Fruit fly (Drosophila melanogaster) whole organism, embryonic: ENCODE data around the gene CG1324.

Source experiments
- Adf1 ChIP-seq: fragments of 200-800 bp; sonication (Bioruptor generic); IDR thresholded peaks from 2 replicates; pipeline ENCODE4 v1.3.6; 2022; ENCODE audit warnings: missing biosample characterization, missing genetic modification characterization
- Bdp1 ChIP-seq: fragments of 200-800 bp; sonication (Bioruptor generic); optimal IDR thresholded peaks from 3 replicates; lab custom pipeline; 2016; ENCODE audit warnings: missing biosample characterization, missing genetic modification characterization
- CG1024 ChIP-seq: fragments of 200-800 bp; sonication (Bioruptor generic); IDR thresholded peaks from 2 replicates; pipeline ENCODE4 v1.3.6; 2022; ENCODE audit warnings: missing biosample characterization, missing genetic modification characterization
- CG10267 ChIP-seq: fragments of 200-800 bp; sonication (Bioruptor generic); optimal IDR thresholded peaks from 2 replicates; lab custom pipeline; 2018; ENCODE audit warnings: missing biosample characterization, mild to moderate bottlenecking, missing genetic modification characterization, moderate library complexity
- CG10431 ChIP-seq: fragments of 200-800 bp; sonication (Bioruptor generic); optimal IDR thresholded peaks from 3 replicates; lab custom pipeline; 2018; ENCODE audit warnings: missing biosample characterization, mild to moderate bottlenecking, missing genetic modification characterization
- CG10979 ChIP-seq: fragments of 200-800 bp; sonication (Bioruptor generic); optimal IDR thresholded peaks from 2 replicates; lab custom pipeline; 2018; ENCODE audit warnings: missing biosample characterization, mild to moderate bottlenecking, missing genetic modification characterization, moderate library complexity
- CG12155 ChIP-seq: fragments of 200-800 bp; sonication (Bioruptor generic); optimal IDR thresholded peaks from 3 replicates; lab custom pipeline; 2016; ENCODE audit warnings: missing biosample characterization, missing genetic modification characterization
- CG12219 ChIP-seq: fragments of 200-800 bp; sonication (Bioruptor generic); optimal IDR thresholded peaks from 3 replicates; lab custom pipeline; 2018; ENCODE audit warnings: missing biosample characterization, mild to moderate bottlenecking, missing genetic modification characterization
- CG13123 ChIP-seq: fragments of 200-800 bp; sonication (Bioruptor generic); optimal IDR thresholded peaks from 2 replicates; lab custom pipeline; 2016; ENCODE audit warnings: missing biosample characterization, missing genetic modification characterization
- CG13296 ChIP-seq: fragments of 200-800 bp; sonication (Bioruptor generic); optimal IDR thresholded peaks from 3 replicates; lab custom pipeline; 2018; ENCODE audit warnings: missing biosample characterization, mild to moderate bottlenecking, missing genetic modification characterization
- CG14710 ChIP-seq: fragments of 200-800 bp; sonication (Bioruptor generic); optimal IDR thresholded peaks from 3 replicates; lab custom pipeline; 2019; ENCODE audit warnings: missing biosample characterization, mild to moderate bottlenecking, missing genetic modification characterization, moderate library complexity
- CG1603 ChIP-seq: fragments of 200-800 bp; sonication (Bioruptor generic); optimal IDR thresholded peaks from 2 replicates; lab custom pipeline; 2019; ENCODE audit warnings: missing biosample characterization, mild to moderate bottlenecking, missing genetic modification characterization, moderate library complexity
- CG16779 ChIP-seq: fragments of 200-800 bp; sonication (Bioruptor generic); IDR thresholded peaks from 2 replicates; pipeline ENCODE4 v1.3.6; 2022; ENCODE audit warnings: missing biosample characterization, missing genetic modification characterization
- CG17361 ChIP-seq: fragments of 200-800 bp; sonication (Bioruptor generic); IDR thresholded peaks from 3 replicates; pipeline ENCODE4 v1.3.6; 2022; ENCODE audit warnings: missing biosample characterization, missing genetic modification characterization
- CG18764 ChIP-seq: fragments of 200-800 bp; sonication (Bioruptor generic); optimal IDR thresholded peaks from 3 replicates; lab custom pipeline; 2016; ENCODE audit warnings: missing biosample characterization, missing genetic modification characterization
- CG2678 ChIP-seq: fragments of 200-800 bp; sonication (Bioruptor generic); optimal IDR thresholded peaks from 3 replicates; lab custom pipeline; 2019; ENCODE audit warnings: missing biosample characterization, mild to moderate bottlenecking, missing genetic modification characterization, moderate library complexity
- CG3407 ChIP-seq: fragments of 200-800 bp; sonication (Bioruptor generic); optimal IDR thresholded peaks from 2 replicates; lab custom pipeline; 2018; ENCODE audit warnings: missing biosample characterization, mild to moderate bottlenecking, missing genetic modification characterization
- CG34422 ChIP-seq: fragments of 200-800 bp; sonication (Bioruptor generic); IDR thresholded peaks from 3 replicates; pipeline ENCODE4 v1.3.6; 2022; ENCODE audit warnings: missing biosample characterization, missing genetic modification characterization
- CG3726 ChIP-seq: fragments of 200-800 bp; sonication (Bioruptor generic); IDR thresholded peaks from 3 replicates; pipeline ENCODE4, ENCODE4 v1.3.6; 2022; ENCODE audit warnings: missing biosample characterization, missing genetic modification characterization
- CG4360 ChIP-seq: fragments of 200-800 bp; sonication (Bioruptor generic); IDR thresholded peaks from 2 replicates; pipeline ENCODE4 v1.3.6; 2022; ENCODE audit warnings: missing biosample characterization, missing genetic modification characterization
- CG4424 ChIP-seq: fragments of 200-800 bp; sonication (Bioruptor generic); optimal IDR thresholded peaks from 3 replicates; lab custom pipeline; 2016; ENCODE audit warnings: missing biosample characterization, missing genetic modification characterization
- CG4707 ChIP-seq: fragments of 200-800 bp; sonication (Bioruptor generic); optimal IDR thresholded peaks from 2 replicates; lab custom pipeline; 2018; ENCODE audit warnings: missing biosample characterization, mild to moderate bottlenecking, missing genetic modification characterization, moderate library complexity
- CG4854 ChIP-seq: fragments of 200-800 bp; sonication (Bioruptor generic); optimal IDR thresholded peaks from 2 replicates; lab custom pipeline; 2016; ENCODE audit warnings: missing biosample characterization, missing genetic modification characterization, inconsistent platforms
- CG6254 ChIP-seq: fragments of 200-800 bp; sonication (Bioruptor generic); optimal IDR thresholded peaks from 3 replicates; lab custom pipeline; 2017; ENCODE audit warnings: mild to moderate bottlenecking, missing biosample characterization, missing genetic modification reagents, missing genetic modification characterization
- CG6854 ChIP-seq: fragments of 200-800 bp; sonication (Bioruptor generic); optimal IDR thresholded peaks from 3 replicates; lab custom pipeline; 2017; ENCODE audit warnings: missing biosample characterization, mild to moderate bottlenecking, missing genetic modification characterization
- CG7357 ChIP-seq: fragments of 200-800 bp; sonication (Bioruptor generic); IDR thresholded peaks from 3 replicates; pipeline ENCODE4 v1.3.6; 2022; ENCODE audit warnings: missing biosample characterization, missing genetic modification characterization
- CG9817 ChIP-seq: fragments of 200-800 bp; sonication (Bioruptor generic); optimal IDR thresholded peaks from 2 replicates; lab custom pipeline; 2018; ENCODE audit warnings: missing biosample characterization, mild to moderate bottlenecking, missing genetic modification characterization, moderate library complexity
- D19A ChIP-seq: fragments of 200-800 bp; optimal IDR thresholded peaks from 3 replicates; lab custom pipeline; 2019; ENCODE audit warnings: missing biosample characterization, mild to moderate bottlenecking, missing genetic modification characterization, moderate library complexity
- Dbx ChIP-seq: fragments of 200-800 bp; sonication (Bioruptor generic); IDR thresholded peaks from 3 replicates; pipeline ENCODE4 v1.3.6; 2022; ENCODE audit warnings: missing biosample characterization, missing genetic modification characterization
- Dek ChIP-seq: fragments of 200-800 bp; sonication (Bioruptor generic); optimal IDR thresholded peaks from 3 replicates; lab custom pipeline; 2019; ENCODE audit warnings: missing biosample characterization, mild to moderate bottlenecking, missing genetic modification characterization, moderate library complexity
- Dfd ChIP-seq, 2 experiments: fragments of >200 bp; optimal IDR thresholded peaks; 2 replicates each; lab custom pipeline; 2017; ENCODE audit warnings: missing biosample characterization in 2 of 2, missing genetic modification characterization in 2 of 2
- Ets65A ChIP-seq: fragments of 200-800 bp; sonication (Bioruptor generic); peaks from one replicate; lab custom pipeline; 2016; ENCODE audit warnings: missing biosample characterization, missing genetic modification characterization
- Lim3 ChIP-seq: fragments of 200-800 bp; sonication (Bioruptor generic); IDR thresholded peaks from 2 replicates; pipeline ENCODE4 v1.3.6; 2022; ENCODE audit warnings: missing biosample characterization, missing genetic modification characterization
- Nf-YC ChIP-seq: fragments of 200-800 bp; optimal IDR thresholded peaks from 3 replicates; lab custom pipeline; 2019; ENCODE audit warnings: missing biosample characterization, mild to moderate bottlenecking, missing genetic modification characterization, moderate library complexity
- Oli ChIP-seq: fragments of 200-800 bp; sonication (Bioruptor generic); optimal IDR thresholded peaks from 2 replicates; lab custom pipeline; 2018; ENCODE audit warnings: missing biosample characterization, mild to moderate bottlenecking, missing genetic modification characterization, moderate library complexity
- dm ChIP-seq: fragments of 200-800 bp; sonication (Bioruptor generic); optimal IDR thresholded peaks from 3 replicates; lab custom pipeline; 2016; ENCODE audit warnings: missing biosample characterization, missing genetic modification characterization
- dpn ChIP-seq, 2 experiments: fragments of 200-800 bp; sonication (Bioruptor generic); optimal IDR thresholded peaks; 3 replicates each; lab custom pipeline; 2016; ENCODE audit warnings: missing biosample characterization in 2 of 2, missing genetic modification characterization in 2 of 2
- dysf ChIP-seq: fragments of 200-800 bp; sonication (Bioruptor generic); IDR thresholded peaks from 3 replicates; pipeline ENCODE4 v1.3.6; 2022; ENCODE audit warnings: missing biosample characterization, missing genetic modification characterization
- gfzf ChIP-seq: fragments of 200-800 bp; sonication (Bioruptor generic); optimal IDR thresholded peaks from 2 replicates; lab custom pipeline; 2016; ENCODE audit warnings: missing biosample characterization, mild to moderate bottlenecking, missing genetic modification characterization, moderate library complexity
- gsb ChIP-seq: fragments of 200-800 bp; sonication (Bioruptor generic); IDR thresholded peaks from 2 replicates; pipeline ENCODE4 v1.3.6; 2022; ENCODE audit warnings: missing biosample characterization, missing genetic modification characterization
- hb ChIP-seq: fragments of 200-800 bp; sonication (Bioruptor generic); IDR thresholded peaks from 3 replicates; pipeline ENCODE4 v1.3.6; 2022; ENCODE audit warnings: missing biosample characterization, missing genetic modification characterization; ENCODE audit not compliant: partially characterized antibody
- hth ChIP-seq: fragments of >200 bp; optimal IDR thresholded peaks from 2 replicates; lab custom pipeline; 2017; ENCODE audit warnings: inconsistent platforms
- lab ChIP-seq: fragments of 200-800 bp; sonication (Bioruptor generic); optimal IDR thresholded peaks from 3 replicates; lab custom pipeline; 2017; ENCODE audit warnings: missing biosample characterization, missing genetic modification characterization, mild to moderate bottlenecking, moderate library complexity, missing genetic modification reagents
- nerfin-1 ChIP-seq: fragments of 200-800 bp; sonication (Bioruptor generic); optimal IDR thresholded peaks from 3 replicates; lab custom pipeline; 2019; ENCODE audit warnings: missing biosample characterization, mild to moderate bottlenecking, missing genetic modification characterization, moderate library complexity
- pho ChIP-seq: fragments of 200-800 bp; sonication (Bioruptor generic); optimal IDR thresholded peaks from 2 replicates; lab custom pipeline; 2016; ENCODE audit warnings: missing biosample characterization, missing genetic modification characterization
- salm ChIP-seq: fragments of 200-800 bp; sonication (Bioruptor generic); optimal IDR thresholded peaks from 2 replicates; lab custom pipeline; 2018; ENCODE audit warnings: missing biosample characterization, mild to moderate bottlenecking, missing genetic modification characterization
- sd ChIP-seq: fragments of 200-800 bp; sonication (Bioruptor generic); optimal IDR thresholded peaks from 3 replicates; lab custom pipeline; 2018; ENCODE audit warnings: missing biosample characterization, mild to moderate bottlenecking, missing genetic modification characterization, moderate library complexity
- tin ChIP-seq: fragments of 200-800 bp; sonication (Bioruptor generic); optimal IDR thresholded peaks from 3 replicates; lab custom pipeline; 2016; ENCODE audit warnings: missing biosample characterization, missing genetic modification characterization
- trem ChIP-seq: fragments of 200-800 bp; optimal IDR thresholded peaks from 3 replicates; lab custom pipeline; 2019; ENCODE audit warnings: missing biosample characterization, mild to moderate bottlenecking, missing genetic modification characterization, moderate library complexity
- zen ChIP-seq: fragments of 200-800 bp; sonication (Bioruptor generic); optimal IDR thresholded peaks from 3 replicates; lab custom pipeline; 2018; ENCODE audit warnings: missing biosample characterization, mild to moderate bottlenecking, missing genetic modification characterization, moderate library complexity
- zf30C ChIP-seq: fragments of 200-800 bp; sonication (Bioruptor generic); optimal IDR thresholded peaks from 3 replicates; lab custom pipeline; 2018; ENCODE audit warnings: missing biosample characterization, mild to moderate bottlenecking, missing genetic modification characterization

Gene CG1324

DNA sequence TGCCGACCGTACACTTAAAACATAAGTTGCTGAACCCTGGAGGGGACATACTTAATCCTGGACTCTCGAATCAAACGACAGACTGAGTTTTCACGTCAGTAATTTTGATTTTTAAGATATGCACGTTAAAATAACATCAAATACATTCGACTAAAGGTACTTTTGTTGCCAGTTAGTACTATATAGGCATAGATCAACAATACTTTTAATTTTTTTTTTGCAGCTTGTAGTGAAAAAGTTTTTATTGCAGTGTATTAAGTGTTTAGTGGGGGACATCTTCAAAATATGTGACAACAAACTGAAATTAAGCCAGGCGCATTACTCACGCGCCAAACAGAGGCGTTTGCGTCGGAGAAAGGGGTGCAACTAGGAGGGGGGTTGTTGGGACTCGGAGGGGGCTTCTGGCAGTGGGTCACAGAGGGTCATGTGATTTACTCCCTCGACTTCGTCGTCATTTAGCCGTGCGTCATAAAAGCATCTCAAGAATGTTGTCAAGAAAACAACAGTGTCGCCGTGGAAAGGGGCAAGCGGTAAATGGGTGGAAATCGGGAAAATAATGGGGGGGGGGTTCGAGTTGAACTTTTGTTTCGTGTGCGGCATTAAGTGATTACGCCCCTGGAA is 13.9 kb downstream of the CG1324 start (continued):
- TF ChIP-seq CG18764 (no peak), Dek (no peak), CG4707 (GFP tag; lab: Kevin White, UChicago) (no peak), dysf (GFP tag; lab: Robert Waterston, UW) (no peak), CG10979 (tag; lab: Kevin White, UChicago) (peak; percentile 63), CG34422 (GFP tag; lab: Robert Waterston, UW) (no peak), CG4360 (GFP tag; lab: Robert Waterston, UW) (no peak), hth (lab: Kevin White, UChicago) (no peak), CG6254 (GFP tag; lab: Kevin White, UChicago) (peak; percentile 22), tin (GFP tag; lab: Kevin White, UChicago) (peak; percentile 11), zen (tag; lab: Kevin White, UChicago) (no peak), hb (GFP tag; lab: Robert Waterston, UW) (no peak), CG7357 (GFP tag; lab: Robert Waterston, UW) (no peak), Ets65A (peak; percentile 5), lab (GFP tag; lab: Kevin White, UChicago) (no peak), D19A (peak; percentile 8), dpn (GFP tag; optimal IDR thresholded peaks at IDR 0.05; lab: Kevin White, UChicago) (no peak), nerfin-1 (tag; lab: Kevin White, UChicago) (peak; percentile 6), CG10431 (GFP tag; lab: Kevin White, UChicago) (no peak), Dfd (GFP tag; optimal IDR thresholded peaks at IDR 0.05; lab: Kevin White, UChicago) (no peak), CG4424 (peak; percentile 21), gfzf (GFP tag; lab: Kevin White, UChicago) (no peak), CG17361 (GFP tag; lab: Robert Waterston, UW) (peak; percentile 55; the same call in 2 of the 3 replicates), Oli (tag; lab: Kevin White, UChicago) (no peak), Dbx (no peak), zf30C (no peak), CG1603 (tag; lab: Kevin White, UChicago) (peak; percentile 11), Bdp1 (no peak), gsb (no peak), Adf1 (GFP tag; lab: Robert Waterston, UW) (no peak), CG1024 (no peak), CG12155 (GFP tag; lab: Kevin White, UChicago) (no peak), Lim3 (GFP tag; lab: Robert Waterston, UW) (no peak), sd (tag; lab: Kevin White, UChicago) (peak; percentile 45), CG6854 (no peak), CG3407 (GFP tag; lab: Kevin White, UChicago) (no peak), CG14710 (peak; percentile 33), dm (GFP tag; lab: Kevin White, UChicago) (no peak), CG16779 (GFP tag; lab: Robert Waterston, UW) (no peak), CG2678 (tag; lab: Kevin White, UChicago) (peak; percentile 11), trem (peak; percentile 8), CG13123 (no peak), CG3726 (GFP tag; lab: Robert Waterston, UW) (no peak), pho (GFP tag; lab: Kevin White, UChicago) (no peak), CG9817 (no peak), CG4854 (GFP tag; lab: Kevin White, UChicago) (no peak), CG12219 (GFP tag; lab: Kevin White, UChicago) (no peak), Nf-YC (no peak), salm (tag; lab: Kevin White, UChicago) (no peak), CG13296 (GFP tag; lab: Kevin White, UChicago) (no peak), CG10267 (tag; lab: Kevin White, UChicago) (peak; percentile 28)
